Worm (Caenorhabditis elegans) whole organism, L4 larva: ENCODE results near the gene sym-3.

ENCODE experiments used
- F44E2.7 ChIP-seq: fragments of 200-800 bp; sonication (Bioruptor generic); IDR thresholded peaks from 2 replicates; pipeline ENCODE4 v2.1.2; 2022; ENCODE audit warnings: missing genetic modification characterization, missing compliant biosample characterization
- T20F7.1 ChIP-seq: fragments of 200-800 bp; sonication (Bioruptor generic); optimal IDR thresholded peaks from 2 replicates; lab custom pipeline; 2018; ENCODE audit warnings: mild to moderate bottlenecking, missing genetic modification characterization, missing compliant biosample characterization
- T26A8.4 ChIP-seq: fragments of 200-800 bp; sonication (Bioruptor generic); IDR thresholded peaks from 2 replicates; pipeline ENCODE4 v1.3.6; 2022; ENCODE audit warnings: missing genetic modification characterization, missing compliant biosample characterization
- ceh-28 ChIP-seq: fragments of 150-350 bp; optimal IDR thresholded peaks from 2 replicates; lab custom pipeline; 2014; ENCODE audit warnings: missing biosample characterization, missing genetic modification reagents, missing genetic modification characterization
- ceh-32 ChIP-seq: sonication (generic microtip); optimal IDR thresholded peaks from 2 replicates; lab custom pipeline; 2016; ENCODE audit warnings: mild to moderate bottlenecking, missing genetic modification characterization, missing compliant biosample characterization; ENCODE audit not compliant: poor library complexity
- ceh-44 ChIP-seq: fragments of 200-800 bp; sonication (Bioruptor generic); IDR thresholded peaks from 2 replicates; pipeline ENCODE4 v1.3.6; 2022; ENCODE audit warnings: missing genetic modification reagents, missing genetic modification characterization, missing compliant biosample characterization
- daf-16 ChIP-seq, 3 experiments: sonication (generic microtip); optimal IDR thresholded peaks; 2 replicates each; lab custom pipeline; 2016 to 2017; ENCODE audit warnings: missing genetic modification characterization in 3 of 3, missing genetic modification reagents in 3 of 3, mild to moderate bottlenecking in 2 of 3, missing compliant biosample characterization in 2 of 3, missing biosample characterization in 1 of 3, moderate library complexity in 1 of 3
- dmd-6 ChIP-seq: fragments of 200-800 bp; sonication (Bioruptor generic); IDR thresholded peaks from 2 replicates; pipeline ENCODE4 v1.3.6; 2022; ENCODE audit warnings: missing genetic modification reagents, missing genetic modification characterization, missing compliant biosample characterization
- duxl-1 ChIP-seq: sonication (generic microtip); optimal IDR thresholded peaks from 2 replicates; lab custom pipeline; 2016; ENCODE audit warnings: mild to moderate bottlenecking, missing genetic modification characterization, moderate library complexity, missing compliant biosample characterization; ENCODE audit not compliant: poor library complexity
- dve-1 ChIP-seq: sonication (generic microtip); optimal IDR thresholded peaks from 2 replicates; lab custom pipeline; 2017; ENCODE audit warnings: antibody characterized with exemption, mild to moderate bottlenecking, missing genetic modification characterization, missing compliant biosample characterization; ENCODE audit not compliant: insufficient read depth
- egl-27 ChIP-seq: sonication (generic microtip); optimal IDR thresholded peaks from 3 replicates; lab custom pipeline; 2017; ENCODE audit warnings: missing biosample characterization, missing genetic modification reagents, missing genetic modification characterization
- egl-43 ChIP-seq: fragments of 200-800 bp; sonication (Bioruptor generic); IDR thresholded peaks from 2 replicates; pipeline ENCODE4 v1.3.6; 2022; ENCODE audit warnings: missing genetic modification reagents, missing genetic modification characterization, missing compliant biosample characterization
- fkh-10 ChIP-seq: fragments of 150-350 bp; optimal IDR thresholded peaks from 2 replicates; lab custom pipeline; 2014; ENCODE audit warnings: missing biosample characterization, missing genetic modification reagents, missing genetic modification characterization
- hlh-11 ChIP-seq: fragments of 200-800 bp; sonication (Bioruptor generic); optimal IDR thresholded peaks from 2 replicates; lab custom pipeline; 2018; ENCODE audit warnings: mild to moderate bottlenecking, missing genetic modification characterization, missing compliant biosample characterization
- hlh-30 ChIP-seq: sonication (generic microtip); optimal IDR thresholded peaks from 2 replicates; lab custom pipeline; 2017; ENCODE audit warnings: antibody characterized with exemption, mild to moderate bottlenecking, missing genetic modification characterization, missing compliant biosample characterization; ENCODE audit not compliant: insufficient read depth
- hmg-1.1 ChIP-seq: fragments of 200-800 bp; sonication (Bioruptor generic); IDR thresholded peaks from 2 replicates; pipeline ENCODE4 v1.3.6; 2022; ENCODE audit warnings: missing genetic modification reagents, missing genetic modification characterization, missing compliant biosample characterization
- lin-1 ChIP-seq: fragments of 200-800 bp; sonication (Bioruptor generic); IDR thresholded peaks from 2 replicates; pipeline ENCODE4 v1.3.6; 2022; ENCODE audit warnings: missing genetic modification reagents, missing genetic modification characterization, missing compliant biosample characterization
- mdt-29 ChIP-seq: fragments of 200-800 bp; sonication (Bioruptor generic); IDR thresholded peaks from 2 replicates; pipeline ENCODE4 v1.3.6; 2022; ENCODE audit warnings: missing genetic modification reagents, missing genetic modification characterization, missing compliant biosample characterization
- mep-1 ChIP-seq: fragments of 150-350 bp; sonication (generic microtip); optimal IDR thresholded peaks from 3 replicates; lab custom pipeline; 2014; ENCODE audit warnings: missing biosample characterization, missing genetic modification characterization
- mes-2 ChIP-seq: sonication (generic microtip); optimal IDR thresholded peaks from 2 replicates; lab custom pipeline; 2016; ENCODE audit warnings: missing genotype, mild to moderate bottlenecking, missing genetic modification characterization, missing compliant biosample characterization; ENCODE audit not compliant: poor library complexity, severe bottlenecking
- nhr-11 ChIP-seq: fragments of 150-350 bp; optimal IDR thresholded peaks from 2 replicates; lab custom pipeline; 2014; ENCODE audit warnings: missing biosample characterization, missing genetic modification characterization
- nhr-111 ChIP-seq: fragments of 200-800 bp; sonication (Bioruptor generic); optimal IDR thresholded peaks from 2 replicates; lab custom pipeline; 2018; ENCODE audit warnings: mild to moderate bottlenecking, missing genetic modification characterization, missing compliant biosample characterization
- nhr-25 ChIP-seq: sonication (generic microtip); optimal IDR thresholded peaks from 2 replicates; lab custom pipeline; 2017; ENCODE audit warnings: missing genetic modification characterization, mild to moderate bottlenecking, missing compliant biosample characterization, antibody characterized with exemption, moderate library complexity, borderline replicate concordance; ENCODE audit not compliant: insufficient read depth
- nhr-28 ChIP-seq: fragments of 150-350 bp; optimal IDR thresholded peaks from 2 replicates; lab custom pipeline; 2014; ENCODE audit warnings: missing biosample characterization, missing genetic modification characterization
- nhr-41 ChIP-seq: fragments of 200-800 bp; sonication (Bioruptor generic); IDR thresholded peaks from 2 replicates; pipeline ENCODE4 v1.3.6; 2022; ENCODE audit warnings: missing genetic modification reagents, missing genetic modification characterization, missing compliant biosample characterization
- nhr-48 ChIP-seq: sonication (generic microtip); optimal IDR thresholded peaks from 2 replicates; lab custom pipeline; 2016; ENCODE audit warnings: mild to moderate bottlenecking, missing genetic modification characterization, missing compliant biosample characterization
- nhr-6 ChIP-seq: fragments of 150-350 bp; optimal IDR thresholded peaks from 2 replicates; lab custom pipeline; 2014; ENCODE audit warnings: missing biosample characterization, missing genetic modification characterization
- nhr-77 ChIP-seq: fragments of 150-350 bp; optimal IDR thresholded peaks from 2 replicates; lab custom pipeline; 2014; ENCODE audit warnings: missing biosample characterization, missing genetic modification characterization
- pha-4 ChIP-seq, 2 experiments: fragments of 150-350 bp in 1 of 2; fragments of 200-800 bp in 1 of 2; sonication (Bioruptor generic) in 1 of 2; IDR thresholded peaks in 1 of 2; optimal IDR thresholded peaks in 1 of 2; 2 replicates each; pipeline versions ENCODE4 v1.3.6 to Lab custom; 2014 to 2022; ENCODE audit warnings: missing genetic modification characterization in 2 of 2, missing genetic modification reagents in 2 of 2, missing biosample characterization in 1 of 2, missing compliant biosample characterization in 1 of 2
- php-3 ChIP-seq: fragments of 200-800 bp; sonication (Bioruptor generic); IDR thresholded peaks from 2 replicates; pipeline ENCODE4 v1.3.6; 2022; ENCODE audit warnings: missing genetic modification reagents, missing genetic modification characterization, missing compliant biosample characterization
- pqm-1 ChIP-seq: sonication (generic microtip); optimal IDR thresholded peaks from 2 replicates; lab custom pipeline; 2017; ENCODE audit warnings: missing biosample characterization, missing genetic modification characterization
- rbr-2 ChIP-seq: sonication (generic microtip); optimal IDR thresholded peaks from 2 replicates; lab custom pipeline; 2016; ENCODE audit warnings: missing genotype, missing genetic modification characterization, missing compliant biosample characterization
- snpc-1.2 ChIP-seq: fragments of 200-800 bp; sonication (Bioruptor generic); IDR thresholded peaks from 2 replicates; pipeline ENCODE4 v1.3.6; 2022; ENCODE audit warnings: missing genetic modification reagents, missing genetic modification characterization, missing compliant biosample characterization
- tag-97 ChIP-seq: fragments of 200-800 bp; sonication (Bioruptor generic); IDR thresholded peaks from 2 replicates; pipeline ENCODE4 v1.3.6; 2022; ENCODE audit warnings: missing genetic modification characterization, missing compliant biosample characterization
- tra-1 ChIP-seq: fragments of 200-800 bp; sonication (Bioruptor generic); IDR thresholded peaks from 2 replicates; pipeline ENCODE4 v1.3.6; 2022; ENCODE audit warnings: missing genetic modification reagents, missing genetic modification characterization, missing compliant biosample characterization
- unc-130 ChIP-seq: sonication (generic microtip); optimal IDR thresholded peaks from 2 replicates; lab custom pipeline; 2016; ENCODE audit warnings: missing genetic modification reagents, missing genetic modification characterization, missing compliant biosample characterization
- unc-39 ChIP-seq: sonication (generic microtip); optimal IDR thresholded peaks from 2 replicates; lab custom pipeline; 2017; ENCODE audit warnings: missing biosample characterization, missing genetic modification characterization
- unc-62 ChIP-seq, 3 experiments: fragments of 150-350 bp in 1 of 3; sonication (generic microtip); optimal IDR thresholded peaks in 2 of 3; peaks in 1 of 3; 1 replicate in 1 of 3; 2 replicates in 2 of 3; lab custom pipeline; 2014 to 2017; ENCODE audit warnings: missing biosample characterization in 3 of 3, missing genetic modification characterization in 3 of 3, missing genetic modification reagents in 3 of 3, missing genotype in 1 of 3

sym-3 gene

ce11 chrX:5811997-5812562 lies 38.5 kb downstream of the sym-3 start (continued):
- TF ChIP-seq tag-97 (GFP tag; lab: Robert Waterston, UW) (no peak), ceh-32 (tag; lab: Kevin White, UChicago) (peak; percentile 69), ceh-44 (GFP tag; lab: Robert Waterston, UW) (no peak), lin-1 (GFP tag; lab: Robert Waterston, UW) (no peak), duxl-1 (tag; lab: Kevin White, UChicago) (no peak), ceh-28 (tag; lab: Kevin White, UChicago) (peak; percentile 57), mes-2 (tag; lab: Kevin White, UChicago) (peak; percentile 14), F44E2.7 (GFP tag; lab: Robert Waterston, UW) (no peak), fkh-10 (GFP tag; lab: Kevin White, UChicago) (peak; percentile 55), nhr-111 (GFP tag; lab: Kevin White, UChicago) (peak; percentile 21), unc-39 (tag; lab: Kevin White, UChicago) (no peak), T20F7.1 (GFP tag; lab: Kevin White, UChicago) (no peak), hmg-1.1 (peak; percentile 45; the same call in 1 of the 2 replicates), nhr-48 (tag; lab: Kevin White, UChicago) (peak; percentile 86), hlh-11 (tag; lab: Kevin White, UChicago) (peak; percentile 100), hlh-30 (tag; lab: Kevin White, UChicago) (peak; percentile 84), egl-27 (tag; lab: Kevin White, UChicago) (no peak), T26A8.4 (GFP tag; lab: Robert Waterston, UW) (peak; percentile 79; the same call in 1 of the 2 replicates), egl-43 (GFP tag; lab: Robert Waterston, UW) (no peak), unc-130 (GFP tag; lab: Kevin White, UChicago) (no peak), dve-1 (tag; lab: Kevin White, UChicago) (peak; percentile 82), mdt-29 (GFP tag; lab: Robert Waterston, UW) (no peak)

DNA sequence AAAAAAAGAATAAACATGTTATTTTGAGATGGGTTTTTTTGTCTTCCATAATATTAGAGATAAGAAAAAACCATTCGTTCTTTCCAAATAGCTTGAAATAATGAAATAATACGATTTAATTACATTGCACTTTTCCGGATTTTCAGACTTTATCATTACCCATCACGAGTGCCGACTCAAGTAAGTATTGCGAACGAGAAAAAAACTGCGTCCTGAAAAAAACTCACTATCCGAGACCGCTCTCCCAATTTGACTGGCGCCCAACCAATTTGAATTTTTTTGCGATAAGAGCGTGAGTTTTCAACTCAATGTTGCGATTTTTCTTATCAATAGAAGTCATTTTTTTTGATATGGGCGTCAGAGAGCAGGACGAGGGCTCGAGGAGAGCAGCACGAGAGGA lies 39.5 kb downstream of the sym-3 start:
- TF ChIP-seq hlh-11 (tag; lab: Kevin White, UChicago) (peak; percentile 87), hlh-30 (tag; lab: Kevin White, UChicago) (peak; percentile 33), mep-1 (tag; lab: Kevin White, UChicago) (peak; percentile 23), unc-62 (GFP tag; optimal IDR thresholded peaks at IDR 0.05 in 1 of 2; lab: Kevin White, UChicago) (no peak), unc-62 (tag; optimal IDR thresholded peaks at IDR 0.05; lab: Kevin White, UChicago) (no peak), dve-1 (tag; lab: Kevin White, UChicago) (peak; percentile 77), nhr-41 (GFP tag; lab: Robert Waterston, UW) (0 out of 2 replicates have a peak, but pooled peaks have one; percentile 30), snpc-1.2 (GFP tag; lab: Robert Waterston, UW) (no peak), dmd-6 (peak; percentile 84), daf-16 (GFP tag; optimal IDR thresholded peaks at IDR 0.05; lab: Kevin White, UChicago) (no peak), daf-16 (tag; optimal IDR thresholded peaks at IDR 0.05; lab: Kevin White, UChicago) (peak; percentile 83), pqm-1 (peak; percentile 92), nhr-25 (no peak), nhr-28 (peak; percentile 61), nhr-6 (peak; percentile 16), rbr-2 (tag; lab: Kevin White, UChicago) (no peak), pha-4 (GFP tag; IDR thresholded peaks at IDR 0.05; lab: Robert Waterston, UW) (0 out of 2 replicates have a peak, but pooled peaks have one; percentile 30), pha-4 (tag; optimal IDR thresholded peaks at IDR 0.05; lab: Kevin White, UChicago) (no peak), mdt-29 (GFP tag; lab: Robert Waterston, UW) (no peak), nhr-77 (peak; percentile 62), mes-2 (tag; lab: Kevin White, UChicago) (peak; percentile 10), nhr-48 (tag; lab: Kevin White, UChicago) (peak; percentile 38), tra-1 (GFP tag; lab: Robert Waterston, UW) (peak; percentile 72), nhr-11 (tag; lab: Kevin White, UChicago) (no peak), php-3 (peak; percentile 79)
- TF ChIP-seq, all 104 proteins: peak for 16
